Fruit fly (Drosophila melanogaster): Measurements from ENCODE around the gene CG5070.

The CG5070 gene

dm6 chrX:17181264-17182198 is 21.4 kb upstream of the CG5070 start:
- no peak for TF ChIP-seq CG17801 (GFP tag; optimal IDR thresholded peaks at IDR 0.05; ENCODE audit: partially characterized antibody)

DNA sequence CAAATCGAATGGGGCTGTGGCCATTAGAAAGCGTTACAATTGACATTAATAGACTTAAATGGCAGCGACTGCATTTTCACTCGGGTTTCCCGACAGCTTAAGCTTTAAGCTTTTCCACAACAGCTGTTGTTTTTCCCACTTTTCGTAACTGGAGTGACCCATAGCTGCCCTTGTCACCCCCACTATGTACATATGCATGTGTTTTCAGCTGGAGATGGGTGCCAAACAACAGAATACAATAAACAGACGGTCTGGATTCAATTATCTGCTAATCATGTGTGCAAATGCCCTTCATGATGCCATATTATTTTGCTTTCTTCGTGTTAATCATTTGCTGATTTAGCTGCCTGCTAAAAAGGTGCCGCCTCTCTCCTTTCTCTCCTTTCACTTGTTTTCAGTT is 19.4 kb upstream of the CG5070 start:
- TF ChIP-seq CG17801 (GFP tag; optimal IDR thresholded peaks at IDR 0.05; ENCODE audit: partially characterized antibody), result no peak

dm6 chrX:17186432-17186831 is 16.5 kb upstream of the CG5070 start:
- no peak for TF ChIP-seq CG17801 (GFP tag; optimal IDR thresholded peaks at IDR 0.05; ENCODE audit: partially characterized antibody)

dm6 chrX:17187495-17187894 is 15.4 kb upstream of the CG5070 start:
- peak; percentile 26 for TF ChIP-seq CG17801 (GFP tag; optimal IDR thresholded peaks at IDR 0.05; ENCODE audit: partially characterized antibody)

DNA sequence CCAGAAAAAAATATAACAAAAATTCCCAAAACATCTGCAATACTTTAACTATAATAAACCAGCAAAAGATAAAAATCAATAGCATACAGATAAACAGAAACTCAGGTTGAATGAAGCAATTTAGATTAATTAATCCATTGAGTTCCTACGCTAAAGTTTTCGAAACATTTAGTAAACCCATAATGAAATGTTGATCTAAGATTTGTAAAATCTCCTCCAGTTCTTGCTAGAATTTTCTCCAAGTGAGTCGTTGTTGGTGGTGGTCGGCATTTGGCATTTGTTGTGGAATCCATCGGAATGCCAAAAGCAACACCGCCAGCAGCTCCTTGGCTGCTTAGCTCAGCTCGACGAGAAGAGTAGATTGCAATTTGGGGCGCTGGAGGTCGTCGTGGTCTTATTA is 14.7 kb upstream of the CG5070 start:
- TF ChIP-seq CG17801 (GFP tag; optimal IDR thresholded peaks at IDR 0.05; ENCODE audit: partially characterized antibody), result no peak

dm6 chrX:17205028-17205427 is 2.1 kb downstream of the CG5070 start:
- no peak for TF ChIP-seq CG17801 (GFP tag; optimal IDR thresholded peaks at IDR 0.05; ENCODE audit: partially characterized antibody)

DNA sequence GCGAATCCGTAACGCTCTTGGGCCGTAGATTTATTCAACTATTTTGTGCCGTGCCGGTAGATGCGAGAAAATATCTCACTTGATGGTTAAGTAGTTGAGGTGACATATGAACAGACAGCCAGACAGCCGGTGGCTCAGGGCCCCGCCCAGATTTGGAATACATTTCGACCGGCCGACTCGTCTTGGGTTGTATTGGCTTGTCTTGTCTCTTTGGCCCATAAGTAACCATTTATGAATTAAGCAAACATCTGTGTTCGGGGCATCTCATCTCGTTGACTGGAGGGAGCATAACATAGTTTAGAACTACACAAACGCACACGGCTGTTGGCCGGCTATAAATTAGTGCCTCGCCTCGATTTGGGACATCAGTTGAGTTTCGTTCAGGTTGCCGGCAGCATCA is 3.1 kb downstream of the CG5070 start, which contains the start of gene CG32564:
TSS of gene CG32564 (plus strand) at position 362 of the 400 bp plus-strand sequence.
- no peak for TF ChIP-seq CG17801 (GFP tag; optimal IDR thresholded peaks at IDR 0.05; ENCODE audit: partially characterized antibody)

DNA sequence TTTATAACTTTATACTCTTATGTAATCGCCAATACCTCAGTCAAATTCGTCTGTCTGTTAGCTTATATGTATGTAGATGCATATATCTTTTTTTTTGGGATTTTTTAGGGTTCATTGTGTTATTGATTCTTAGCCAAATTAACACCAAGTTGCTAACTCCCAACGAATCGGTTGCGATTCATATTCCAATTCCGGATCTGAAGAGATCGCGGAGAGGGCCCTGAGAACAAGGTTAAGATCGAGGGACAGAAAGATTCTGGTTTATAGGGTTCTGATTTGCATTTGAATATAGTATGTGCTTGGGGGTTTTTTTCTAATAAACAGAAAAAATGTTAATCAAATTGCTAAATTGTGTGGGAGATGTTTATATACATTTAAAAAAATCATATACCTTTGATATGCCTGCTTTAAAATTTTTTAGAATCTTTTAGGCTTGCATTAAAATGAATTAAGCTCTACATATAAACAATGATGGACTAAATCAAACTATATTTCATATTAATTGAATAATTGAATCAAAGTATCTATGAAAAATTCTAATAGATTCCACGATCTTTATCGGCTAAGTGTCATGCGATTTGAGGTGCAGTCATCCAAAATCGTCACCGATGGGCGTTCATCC is 5.1 kb downstream of the CG5070 start, which contains the start of gene CG32563:
TSS of gene CG32563 (plus strand) at position 572 of the 622 bp plus-strand sequence.
- TF ChIP-seq CG17801 (GFP tag; optimal IDR thresholded peaks at IDR 0.05; ENCODE audit: partially characterized antibody), result no peak

dm6 chrX:17209897-17210296 is 7.0 kb downstream of the CG5070 start, which contains the start of gene CG12995:
Gene CG12995 (minus strand): TSS chrX:17209997.
- no peak for TF ChIP-seq CG17801 (GFP tag; optimal IDR thresholded peaks at IDR 0.05; ENCODE audit: partially characterized antibody)

dm6 chrX:17212007-17212406 is 9.1 kb downstream of the CG5070 start, which contains the start of gene CG18258:
Gene CG18258 (plus strand): TSS chrX:17212307.
- TF ChIP-seq CG17801 (GFP tag; optimal IDR thresholded peaks at IDR 0.05; ENCODE audit: partially characterized antibody), result no peak

- no peak for TF ChIP-seq CG17801 (GFP tag; optimal IDR thresholded peaks at IDR 0.05; ENCODE audit: partially characterized antibody)
Observed at dm6 chrX:17215004-17215403, 12.1 kb downstream of the CG5070 start, which contains the start of gene CG5162. Gene CG5162 (plus strand): TSS chrX:17215304.

- TF ChIP-seq CG17801 (GFP tag; optimal IDR thresholded peaks at IDR 0.05; ENCODE audit: partially characterized antibody), result no peak
Observed at dm6 chrX:17218232-17218951, 15.5 kb downstream of the CG5070 start, which contains the start of gene CG12998. Gene CG12998 (plus strand): TSS chrX:17218667.

- TF ChIP-seq CG17801 (GFP tag; optimal IDR thresholded peaks at IDR 0.05; ENCODE audit: partially characterized antibody), result no peak
Observed at dm6 chrX:17221142-17221541, 18.2 kb downstream of the CG5070 start, which contains the start of gene CG5172. Gene CG5172 (plus strand): TSS chrX:17221442.

DNA sequence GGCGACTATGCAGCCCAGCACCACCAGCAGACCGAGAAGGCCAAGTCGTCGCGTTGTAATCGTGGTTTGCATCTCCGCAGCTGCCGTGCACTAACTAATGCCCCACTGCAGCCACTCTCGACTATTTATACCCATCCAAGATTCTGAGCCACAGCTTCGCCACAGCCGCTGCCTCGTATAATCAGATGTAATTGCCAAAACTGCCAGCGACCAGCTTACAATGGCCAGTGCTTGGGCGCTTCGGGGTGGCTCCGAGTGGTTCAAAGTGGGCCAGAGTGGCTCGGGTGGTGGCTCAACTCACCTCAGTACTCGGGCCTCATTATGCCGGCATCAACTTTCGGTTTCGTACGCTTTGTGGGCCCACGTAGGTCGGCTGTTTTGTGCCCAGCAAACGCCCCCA is 20.8 kb downstream of the CG5070 start, which contains the start of gene CG34327:
TSS of gene CG34327 (minus strand) at position 101 of the 400 bp plus-strand sequence.
- TF ChIP-seq CG17801 (GFP tag; optimal IDR thresholded peaks at IDR 0.05; ENCODE audit: partially characterized antibody), result no peak

Data from ovary, adult (tissue).